Worm (Caenorhabditis elegans) whole organism, L2 larva: ENCODE measurements around the gene cex-1.

ENCODE experiments used
- elt-3 ChIP-seq: sonication (generic microtip); optimal IDR thresholded peaks from 2 replicates; lab custom pipeline; 2017; ENCODE audit warnings: missing biosample characterization, missing genetic modification characterization
- gmeb-1 ChIP-seq: fragments of 150-350 bp; optimal IDR thresholded peaks from 2 replicates; lab custom pipeline; 2014; ENCODE audit warnings: missing biosample characterization, missing genetic modification characterization
- nhr-12 ChIP-seq: fragments of 150-350 bp; optimal IDR thresholded peaks from 2 replicates; lab custom pipeline; 2014; ENCODE audit warnings: missing biosample characterization, missing genetic modification characterization
- snpc-4 ChIP-seq: fragments of 150-350 bp; optimal IDR thresholded peaks from 2 replicates; lab custom pipeline; 2014; ENCODE audit warnings: missing biosample characterization, missing genetic modification characterization

- TF ChIP-seq elt-3 (tag; lab: Kevin White, UChicago) (no peak), snpc-4 (no peak), gmeb-1 (no peak), nhr-12 (tag; lab: Kevin White, UChicago) (no peak)
Measured at ce11 chrII:5459534-5459933, 12.1 kb downstream of the cex-1 start.
